Fruit fly (Drosophila melanogaster): Measurements from ENCODE around the gene CG43057.

The CG43057 gene

dm6 chr2L:8212666-8213270, 31.0 kb downstream of the CG43057 start, which contains the start of the genes CG8372 and CG8360 (continued):
- TF ChIP-seq CG15601 (tag; optimal IDR thresholded peaks at IDR 0.05), result peak; percentile 97
- peak; percentile 99 for TF ChIP-seq CG13424 (tag; optimal IDR thresholded peaks at IDR 0.05)
- peak; percentile 98 for TF ChIP-seq CG7556 (GFP tag; optimal IDR thresholded peaks at IDR 0.05)
- TF ChIP-seq Hsf (GFP tag; optimal IDR thresholded peaks at IDR 0.05), result peak; percentile 99
- peak; percentile 99 for TF ChIP-seq CG6813 (GFP tag; optimal IDR thresholded peaks at IDR 0.05)
- peak; percentile 98 for TF ChIP-seq CG10209 (GFP tag; optimal IDR thresholded peaks at IDR 0.05)
- TF ChIP-seq Deaf1 (tag; optimal IDR thresholded peaks at IDR 0.05), result peak; percentile 84
- TF ChIP-seq abd-A (tag; optimal IDR thresholded peaks at IDR 0.05), result no peak
- peak; percentile 97 for TF ChIP-seq CrebB (tag; optimal IDR thresholded peaks at IDR 0.05)
- peak; percentile 74; the same call in 1 of the 2 replicates for TF ChIP-seq Dip2 (GFP tag; IDR thresholded peaks at IDR 0.05)
- peak; percentile 99 for TF ChIP-seq NfI (GFP tag; optimal IDR thresholded peaks at IDR 0.05)
- no peak for TF ChIP-seq Tbp (GFP tag; optimal IDR thresholded peaks at IDR 0.05)
- TF ChIP-seq Hr3 (GFP tag; optimal IDR thresholded peaks at IDR 0.05), result peak; percentile 99
- 0 out of 3 replicates have a peak, but pooled peaks have one; percentile 20 for TF ChIP-seq HLH4C (GFP tag; IDR thresholded peaks at IDR 0.05; ENCODE audit: partially characterized antibody)
- TF ChIP-seq gcm2 (GFP tag; optimal IDR thresholded peaks at IDR 0.05), result peak; percentile 99
- TF ChIP-seq en (GFP tag; optimal IDR thresholded peaks at IDR 0.05), result peak; percentile 97
- TF ChIP-seq HLH3B (GFP tag; IDR thresholded peaks at IDR 0.05), result peak; percentile 99
- peak; percentile 68 for TF ChIP-seq CG15479 (GFP tag; optimal IDR thresholded peaks at IDR 0.05)
- TF ChIP-seq sob (GFP tag; IDR thresholded peaks at IDR 0.05), result peak; percentile 99
- TF ChIP-seq CG17802 (tag; optimal IDR thresholded peaks at IDR 0.05), result peak; percentile 92
- peak; percentile 92 for TF ChIP-seq twi (tag; optimal IDR thresholded peaks at IDR 0.05)
- peak; percentile 98 for TF ChIP-seq CG13123 (GFP tag; optimal IDR thresholded peaks at IDR 0.05)
- TF ChIP-seq CG9215 (GFP tag; IDR thresholded peaks at IDR 0.05), result peak; percentile 97
- peak; percentile 99 for TF ChIP-seq zfh2 (GFP tag; optimal IDR thresholded peaks at IDR 0.05)
- TF ChIP-seq D19B (GFP tag; optimal IDR thresholded peaks at IDR 0.05), result peak; percentile 95
- TF ChIP-seq h (optimal IDR thresholded peaks at IDR 0.05), result no peak
- peak; percentile 99 for TF ChIP-seq CG32772 (GFP tag; IDR thresholded peaks at IDR 0.05)
- peak; percentile 88 for TF ChIP-seq CG10321 (GFP tag; IDR thresholded peaks at IDR 0.05)
- TF ChIP-seq crol (GFP tag; IDR thresholded peaks at IDR 0.05), result peak; percentile 79
- TF ChIP-seq Nf-YA (GFP tag; IDR thresholded peaks at IDR 0.05), result peak; percentile 97
- peak; percentile 99 for TF ChIP-seq so (GFP tag; IDR thresholded peaks at IDR 0.05)
- TF ChIP-seq scrt (GFP tag; optimal IDR thresholded peaks at IDR 0.05), result peak; percentile 96
- TF ChIP-seq slou (GFP tag; optimal IDR thresholded peaks at IDR 0.05), result peak; percentile 99
- peak; percentile 99 for TF ChIP-seq CG14441 (GFP tag; IDR thresholded peaks at IDR 0.05)
- peak; percentile 95 for TF ChIP-seq ash1 (GFP tag; optimal IDR thresholded peaks at IDR 0.05)
- TF ChIP-seq kni (GFP tag; optimal IDR thresholded peaks at IDR 0.05), result peak; percentile 90
- peak; percentile 97 for TF ChIP-seq CG12299 (tag; optimal IDR thresholded peaks at IDR 0.05)
- TF ChIP-seq CG5180 (GFP tag; optimal IDR thresholded peaks at IDR 0.05), result peak; percentile 91
- peak; percentile 100 for TF ChIP-seq vvl (GFP tag; IDR thresholded peaks at IDR 0.05)
- TF ChIP-seq dmrt11E (tag; optimal IDR thresholded peaks at IDR 0.05), result peak; percentile 95
- peak; percentile 98 for TF ChIP-seq CG18764 (GFP tag; optimal IDR thresholded peaks at IDR 0.05)
- TF ChIP-seq cwo (GFP tag; optimal IDR thresholded peaks at IDR 0.05), result peak; percentile 97
- TF ChIP-seq Hmx (GFP tag; optimal IDR thresholded peaks at IDR 0.05), result peak; percentile 97
- peak; percentile 99 for TF ChIP-seq Six4 (GFP tag; optimal IDR thresholded peaks at IDR 0.05)
- peak; percentile 99 for TF ChIP-seq Hmr (GFP tag; optimal IDR thresholded peaks at IDR 0.05)
- no peak; the same call in 2 of the 3 replicates for TF ChIP-seq Opbp (GFP tag; IDR thresholded peaks at IDR 0.05; ENCODE audit: partially characterized antibody)
- TF ChIP-seq mirr (GFP tag; optimal IDR thresholded peaks at IDR 0.05), result peak; percentile 99
- peak; percentile 93 for TF ChIP-seq Hey (tag; optimal IDR thresholded peaks at IDR 0.05)
- TF ChIP-seq CG17912 (GFP tag; optimal IDR thresholded peaks at IDR 0.05), result peak; percentile 94

Measured in whole organism, embryonic.